Fruit fly (Drosophila melanogaster) whole organism: Measurements from ENCODE around the gene CG4313.

ENCODE experiments used
- Dll ChIP-seq: fragments of >200 bp; optimal IDR thresholded peaks from 2 replicates; lab custom pipeline; 2017
- usp ChIP-seq: fragments of >200 bp; optimal IDR thresholded peaks from 2 replicates; lab custom pipeline; 2017; ENCODE audit warnings: missing biosample characterization, missing genetic modification characterization, mixed read lengths

DNA sequence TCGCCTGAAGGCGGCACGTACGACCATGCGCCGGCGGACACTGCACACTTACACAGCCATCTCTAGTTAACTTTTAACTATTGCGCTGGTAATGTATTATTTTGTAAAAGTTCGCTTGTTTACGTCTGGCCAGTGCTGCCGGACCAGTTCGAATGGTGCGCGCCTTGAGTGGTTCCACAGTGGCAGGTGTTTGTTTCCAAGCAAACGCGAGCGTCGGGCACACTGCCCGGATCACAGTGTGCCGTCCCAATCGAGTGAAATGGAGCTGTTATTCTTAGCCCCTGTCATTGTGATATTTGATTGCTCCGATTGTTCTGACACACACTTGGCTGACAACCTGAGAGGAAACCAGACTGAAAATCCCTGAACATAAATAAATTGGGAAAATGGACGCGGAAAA, 31.7 kb downstream of the CG4313 start, which contains the start of gene CG4199:
- TF ChIP-seq usp (GFP tag; lab: Kevin White, UChicago) (no peak), Dll (lab: Kevin White, UChicago) (no peak)
